Worm (Caenorhabditis elegans): Measurements from ENCODE around the gene col-101.

DNA sequence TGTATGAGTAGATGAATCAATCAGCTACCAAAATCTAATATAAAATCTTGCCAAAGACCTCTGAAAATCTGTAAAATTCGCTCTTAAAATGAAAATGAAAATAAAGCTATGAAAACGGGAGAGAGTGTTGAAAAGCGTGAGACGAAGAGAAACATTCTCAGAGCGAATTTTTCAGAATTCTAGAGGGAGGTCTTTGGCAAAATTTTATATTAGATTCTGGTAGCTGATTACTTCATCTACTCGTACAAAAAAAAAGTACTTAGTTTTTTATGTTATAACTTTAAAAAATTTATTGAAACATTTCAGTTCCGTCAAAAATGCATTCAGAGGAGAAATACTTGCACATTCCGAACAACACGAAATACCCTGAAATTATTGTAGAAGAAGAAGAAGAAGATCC lies 2.1 kb downstream of the col-101 start, which contains the start of gene drl-1:
- TF ChIP-seq ama-1 (optimal IDR thresholded peaks at IDR 0.05) (no peak), unc-3 (GFP tag; conservative IDR thresholded peaks at IDR 0.05) (no peak), unc-3 (tag; optimal IDR thresholded peaks at IDR 0.05) (no peak), ceh-30 (tag; optimal IDR thresholded peaks at IDR 0.05) (no peak), tbx-2 (tag; optimal IDR thresholded peaks at IDR 0.05) (no peak), gmeb-2 (tag; optimal IDR thresholded peaks at IDR 0.05) (no peak), sox-2 (GFP tag; IDR thresholded peaks at IDR 0.05) (no peak), ceh-18 (tag; optimal IDR thresholded peaks at IDR 0.05) (no peak), C38D4.7 (GFP tag; optimal IDR thresholded peaks at IDR 0.05) (no peak), tbx-7 (tag; optimal IDR thresholded peaks at IDR 0.05) (no peak), lim-6 (tag; optimal IDR thresholded peaks at IDR 0.05) (no peak), lin-11 (tag; optimal IDR thresholded peaks at IDR 0.05) (no peak), unc-86 (tag; optimal IDR thresholded peaks at IDR 0.05) (no peak), ztf-16 (tag; optimal IDR thresholded peaks at IDR 0.05) (no peak)
